Fruit fly (Drosophila melanogaster) whole organism, embryonic: ENCODE data around the gene djl.

Experiments
- BtbVII ChIP-seq: fragments of 200-800 bp; sonication (Bioruptor generic); optimal IDR thresholded peaks from 3 replicates; lab custom pipeline; 2017; ENCODE audit warnings: missing biosample characterization, mild to moderate bottlenecking, missing genetic modification characterization
- CG1024 ChIP-seq: fragments of 200-800 bp; sonication (Bioruptor generic); IDR thresholded peaks from 2 replicates; pipeline ENCODE4 v1.3.6; 2022; ENCODE audit warnings: missing biosample characterization, missing genetic modification characterization
- CG15011 ChIP-seq: fragments of 200-800 bp; sonication (Bioruptor generic); optimal IDR thresholded peaks from 3 replicates; lab custom pipeline; 2018; ENCODE audit warnings: missing biosample characterization, mild to moderate bottlenecking, missing genetic modification characterization
- CG15514 ChIP-seq: fragments of 200-800 bp; sonication (Bioruptor generic); optimal IDR thresholded peaks from 3 replicates; lab custom pipeline; 2017; ENCODE audit warnings: missing biosample characterization, missing genetic modification characterization, mild to moderate bottlenecking, moderate library complexity, missing genetic modification reagents
- CG16863 ChIP-seq: fragments of 200-800 bp; sonication (Bioruptor generic); optimal IDR thresholded peaks from 3 replicates; lab custom pipeline; 2016; ENCODE audit warnings: missing biosample characterization, missing genetic modification characterization
- CG17829 ChIP-seq: fragments of 200-800 bp; optimal IDR thresholded peaks from 2 replicates; lab custom pipeline; 2019; ENCODE audit warnings: missing biosample characterization, mild to moderate bottlenecking, missing genetic modification characterization, moderate library complexity
- CG2116 ChIP-seq: fragments of 200-800 bp; sonication (Bioruptor generic); optimal IDR thresholded peaks from 3 replicates; lab custom pipeline; 2018; ENCODE audit warnings: missing biosample characterization, mild to moderate bottlenecking, missing genetic modification characterization
- CG30020 ChIP-seq: fragments of 200-800 bp; optimal IDR thresholded peaks from 2 replicates; lab custom pipeline; 2019; ENCODE audit warnings: missing biosample characterization, mild to moderate bottlenecking, missing genetic modification characterization, moderate library complexity
- CG32772 ChIP-seq: fragments of 200-800 bp; sonication (Bioruptor generic); IDR thresholded peaks from 2 replicates; pipeline ENCODE4 v1.3.6; 2022; ENCODE audit warnings: missing biosample characterization, missing genetic modification characterization
- CG33557 ChIP-seq: fragments of 200-800 bp; sonication (Bioruptor generic); optimal IDR thresholded peaks from 2 replicates; lab custom pipeline; 2019; ENCODE audit warnings: missing biosample characterization, mild to moderate bottlenecking, missing genetic modification characterization, moderate library complexity
- CG34224 ChIP-seq: fragments of 200-800 bp; sonication (Bioruptor generic); IDR thresholded peaks from 3 replicates; pipeline ENCODE4 v1.3.6; 2022; ENCODE audit warnings: missing biosample characterization, missing genetic modification characterization; ENCODE audit not compliant: partially characterized antibody
- CG3995 ChIP-seq: fragments of 200-800 bp; sonication (Bioruptor generic); optimal IDR thresholded peaks from 3 replicates; lab custom pipeline; 2016; ENCODE audit warnings: missing biosample characterization, missing genetic modification characterization
- CG6254 ChIP-seq: fragments of 200-800 bp; sonication (Bioruptor generic); optimal IDR thresholded peaks from 3 replicates; lab custom pipeline; 2017; ENCODE audit warnings: mild to moderate bottlenecking, missing biosample characterization, missing genetic modification reagents, missing genetic modification characterization
- CG6765 ChIP-seq: fragments of 200-800 bp; sonication (Bioruptor generic); optimal IDR thresholded peaks from 3 replicates; lab custom pipeline; 2017; ENCODE audit warnings: missing biosample characterization, mild to moderate bottlenecking, missing genetic modification characterization
- CG7745 ChIP-seq: fragments of 200-800 bp; sonication (Bioruptor generic); optimal IDR thresholded peaks from 2 replicates; lab custom pipeline; 2018; ENCODE audit warnings: missing biosample characterization, mild to moderate bottlenecking, missing genetic modification characterization, moderate library complexity
- CG7839 ChIP-seq: fragments of 200-800 bp; sonication (Bioruptor generic); optimal IDR thresholded peaks from 3 replicates; lab custom pipeline; 2018; ENCODE audit warnings: missing biosample characterization, mild to moderate bottlenecking, missing genetic modification characterization, moderate library complexity
- CG7987 ChIP-seq: fragments of 200-800 bp; sonication (Bioruptor generic); optimal IDR thresholded peaks from 2 replicates; lab custom pipeline; 2018; ENCODE audit warnings: missing biosample characterization, mild to moderate bottlenecking, missing genetic modification characterization, moderate library complexity
- D19B ChIP-seq: fragments of 200-800 bp; sonication (Bioruptor generic); optimal IDR thresholded peaks from 2 replicates; lab custom pipeline; 2017; ENCODE audit warnings: missing biosample characterization, mild to moderate bottlenecking, missing genetic modification characterization
- Deaf1 ChIP-seq: fragments of 200-800 bp; optimal IDR thresholded peaks from 3 replicates; lab custom pipeline; 2019; ENCODE audit warnings: missing biosample characterization, mild to moderate bottlenecking, missing genetic modification characterization, moderate library complexity
- E2f2 ChIP-seq: fragments of 200-800 bp; sonication (Bioruptor generic); IDR thresholded peaks from 2 replicates; pipeline ENCODE4 v1.3.6; 2022; ENCODE audit warnings: missing biosample characterization, missing genetic modification characterization
- ERR ChIP-seq: fragments of 200-800 bp; sonication (Bioruptor generic); optimal IDR thresholded peaks from 2 replicates; lab custom pipeline; 2016; ENCODE audit warnings: missing biosample characterization, missing genetic modification characterization
- Elba2 ChIP-seq: fragments of 200-800 bp; sonication (Bioruptor generic); optimal IDR thresholded peaks from 3 replicates; lab custom pipeline; 2016; ENCODE audit warnings: missing biosample characterization, missing genetic modification characterization
- Hey ChIP-seq: fragments of 200-800 bp; sonication (Bioruptor generic); optimal IDR thresholded peaks from 3 replicates; lab custom pipeline; 2018; ENCODE audit warnings: missing biosample characterization, mild to moderate bottlenecking, missing genetic modification characterization
- Hsf ChIP-seq: fragments of 200-800 bp; sonication (Bioruptor generic); optimal IDR thresholded peaks from 3 replicates; lab custom pipeline; 2016; ENCODE audit warnings: missing biosample characterization, missing genetic modification characterization
- Lpt ChIP-seq: fragments of >200 bp; optimal IDR thresholded peaks from 2 replicates; lab custom pipeline; 2018; ENCODE audit warnings: missing biosample characterization, missing genetic modification characterization
- MBD-R2 ChIP-seq: fragments of 200-800 bp; sonication (Bioruptor generic); IDR thresholded peaks from 2 replicates; pipeline ENCODE4 v1.3.6; 2022; ENCODE audit warnings: missing biosample characterization, missing genetic modification characterization
- NC2β ChIP-seq: fragments of 200-800 bp; sonication (Bioruptor generic); optimal IDR thresholded peaks from 2 replicates; lab custom pipeline; 2016; ENCODE audit warnings: missing biosample characterization, missing genetic modification characterization
- al ChIP-seq: fragments of 200-800 bp; sonication (Bioruptor generic); IDR thresholded peaks from 2 replicates; pipeline ENCODE4 v1.3.6; 2022; ENCODE audit warnings: missing biosample characterization, missing genetic modification characterization
- amos ChIP-seq: fragments of 200-800 bp; sonication (Bioruptor generic); IDR thresholded peaks from 2 replicates; pipeline ENCODE4 v1.3.6; 2022; ENCODE audit warnings: missing biosample characterization, missing genetic modification characterization; ENCODE audit not compliant: partially characterized antibody
- aop ChIP-seq: fragments of 200-800 bp; sonication (Bioruptor generic); IDR thresholded peaks from 2 replicates; pipeline ENCODE4 v1.3.6; 2022; ENCODE audit warnings: missing biosample characterization, missing genetic modification characterization
- ash1 ChIP-seq: fragments of 200-800 bp; sonication (Bioruptor generic); optimal IDR thresholded peaks from 2 replicates; lab custom pipeline; 2018; ENCODE audit warnings: missing biosample characterization, mild to moderate bottlenecking, missing genetic modification characterization
- bbx ChIP-seq: fragments of 200-800 bp; sonication (Bioruptor generic); IDR thresholded peaks from 2 replicates; pipeline ENCODE4 v1.3.6; 2022; ENCODE audit warnings: missing biosample characterization, missing genetic modification characterization; ENCODE audit not compliant: partially characterized antibody
- bsh ChIP-seq, 2 experiments: fragments of 200-800 bp; sonication (Bioruptor generic); optimal IDR thresholded peaks; 2 replicates each; lab custom pipeline; 2017 to 2018; ENCODE audit warnings: mild to moderate bottlenecking in 2 of 2, missing biosample characterization in 2 of 2, missing genetic modification characterization in 2 of 2, moderate library complexity in 1 of 2
- btn ChIP-seq: fragments of 200-800 bp; sonication (Bioruptor generic); optimal IDR thresholded peaks from 2 replicates; lab custom pipeline; 2016; ENCODE audit warnings: missing biosample characterization, missing genetic modification characterization
- chn ChIP-seq: fragments of 200-800 bp; sonication (Bioruptor generic); optimal IDR thresholded peaks from 2 replicates; lab custom pipeline; 2016; ENCODE audit warnings: missing biosample characterization, missing genetic modification characterization
- dmrt99B ChIP-seq: fragments of 200-800 bp; sonication (Bioruptor generic); optimal IDR thresholded peaks from 2 replicates; lab custom pipeline; 2018; ENCODE audit warnings: missing biosample characterization, mild to moderate bottlenecking, missing genetic modification characterization, moderate library complexity
- eyg ChIP-seq: fragments of 200-800 bp; sonication (Bioruptor generic); optimal IDR thresholded peaks from 3 replicates; lab custom pipeline; 2016; ENCODE audit warnings: missing biosample characterization, missing genetic modification characterization
- jigr1 ChIP-seq: fragments of 200-800 bp; sonication (Bioruptor generic); IDR thresholded peaks from 3 replicates; pipeline ENCODE4 v1.3.6; 2022; ENCODE audit warnings: missing biosample characterization, missing genetic modification characterization
- ken ChIP-seq: fragments of 200-800 bp; sonication (Bioruptor generic); IDR thresholded peaks from 3 replicates; pipeline ENCODE4 v1.3.6; 2022; ENCODE audit warnings: missing biosample characterization, missing genetic modification characterization
- nom ChIP-seq: fragments of 200-800 bp; sonication (Bioruptor generic); optimal IDR thresholded peaks from 2 replicates; lab custom pipeline; 2017; ENCODE audit warnings: missing biosample characterization, missing genetic modification characterization, mild to moderate bottlenecking, moderate library complexity, missing genetic modification reagents
- phol ChIP-seq: fragments of 200-800 bp; sonication (Bioruptor generic); optimal IDR thresholded peaks from 3 replicates; lab custom pipeline; 2018; ENCODE audit warnings: missing biosample characterization, mild to moderate bottlenecking, missing genetic modification characterization, moderate library complexity
- pzg ChIP-seq: fragments of 200-800 bp; sonication (Bioruptor generic); optimal IDR thresholded peaks from 3 replicates; lab custom pipeline; 2018; ENCODE audit warnings: missing biosample characterization, mild to moderate bottlenecking, missing genetic modification characterization, moderate library complexity
- rib ChIP-seq: fragments of 200-800 bp; sonication (Bioruptor generic); IDR thresholded peaks from 2 replicates; pipeline ENCODE4 v1.3.6; 2022; ENCODE audit warnings: missing biosample characterization, missing genetic modification characterization
- row ChIP-seq: fragments of 200-800 bp; sonication (Bioruptor generic); IDR thresholded peaks from 3 replicates; pipeline ENCODE4 v1.3.6; 2022; ENCODE audit warnings: missing biosample characterization, missing genetic modification characterization
- scrt ChIP-seq: fragments of 200-800 bp; sonication (Bioruptor generic); optimal IDR thresholded peaks from 2 replicates; lab custom pipeline; 2018; ENCODE audit warnings: missing biosample characterization, mild to moderate bottlenecking, missing genetic modification characterization, moderate library complexity
- sens-2 ChIP-seq: fragments of 200-800 bp; sonication (Bioruptor generic); IDR thresholded peaks from 2 replicates; pipeline ENCODE4 v1.3.6; 2022; ENCODE audit warnings: missing biosample characterization, missing genetic modification characterization
- sqz ChIP-seq: fragments of 200-800 bp; sonication (Bioruptor generic); optimal IDR thresholded peaks from 3 replicates; lab custom pipeline; 2018; ENCODE audit warnings: missing biosample characterization, mild to moderate bottlenecking, missing genetic modification characterization
- stwl ChIP-seq: fragments of 200-800 bp; sonication (Bioruptor generic); optimal IDR thresholded peaks from 3 replicates; lab custom pipeline; 2018; ENCODE audit warnings: missing biosample characterization, mild to moderate bottlenecking, missing genetic modification characterization, moderate library complexity
- trh ChIP-seq: fragments of 200-800 bp; sonication (Bioruptor generic); optimal IDR thresholded peaks from 2 replicates; lab custom pipeline; 2016; ENCODE audit warnings: missing biosample characterization, missing genetic modification characterization

The djl gene

DNA sequence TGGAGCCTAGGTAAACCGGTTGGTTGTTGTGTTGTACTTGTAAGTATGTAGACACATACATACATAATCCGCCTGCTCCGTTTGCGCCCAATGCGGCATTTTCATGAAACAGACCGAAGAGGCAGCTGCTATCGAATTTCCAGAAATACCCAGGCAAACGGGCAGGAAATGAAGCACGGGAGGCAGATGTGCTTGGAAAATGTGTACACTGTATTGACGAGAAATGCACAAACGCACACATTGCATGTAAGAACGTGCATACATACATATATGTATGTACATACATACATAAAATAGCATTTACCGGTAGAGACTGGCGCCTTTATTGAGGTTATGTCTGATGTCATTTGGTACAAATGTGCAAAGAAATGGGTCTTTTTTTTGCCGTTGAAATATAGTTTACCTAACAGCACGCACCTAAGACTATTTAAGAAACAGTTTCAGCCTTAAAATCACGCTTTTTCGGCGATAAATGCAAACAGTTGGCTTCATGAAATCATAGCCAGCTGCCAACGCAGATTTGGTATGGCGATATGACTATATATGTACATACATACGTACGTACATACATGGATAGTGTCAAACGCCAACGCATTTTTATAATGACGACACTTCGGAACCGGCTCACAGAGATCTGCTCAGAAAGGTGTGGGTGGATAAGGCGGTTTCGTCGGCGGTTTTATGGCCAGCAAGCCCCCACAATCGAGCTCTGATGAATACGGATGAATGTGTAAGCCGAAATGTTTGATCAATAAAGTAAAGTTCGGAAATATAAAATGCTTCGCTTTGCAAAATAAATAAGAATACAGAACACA is 29.2 kb downstream of the djl start (continued):
- TF ChIP-seq CG15011 (GFP tag; lab: Kevin White, UChicago), result no peak
- no peak for TF ChIP-seq CG33557 (GFP tag; lab: Kevin White, UChicago)
- TF ChIP-seq E2f2 (GFP tag; lab: Robert Waterston, UW), result no peak; the same call in 1 of the 2 replicates
- peak; percentile 46; the same call in 1 of the 2 replicates for TF ChIP-seq rib (GFP tag; lab: Robert Waterston, UW)
- TF ChIP-seq bsh (GFP tag; optimal IDR thresholded peaks at IDR 0.05; lab: Kevin White, UChicago), result no peak
- peak; percentile 21 for TF ChIP-seq CG6765 (GFP tag; lab: Kevin White, UChicago)
- no peak for TF ChIP-seq CG7987 (GFP tag; lab: Kevin White, UChicago)
- TF ChIP-seq aop (GFP tag; lab: Robert Waterston, UW), result no peak
- no peak for TF ChIP-seq CG16863
- TF ChIP-seq sqz, result no peak
- no peak for TF ChIP-seq stwl (tag; lab: Kevin White, UChicago)
- TF ChIP-seq trh (GFP tag; lab: Kevin White, UChicago), result no peak
- TF ChIP-seq ash1 (GFP tag; lab: Kevin White, UChicago), result no peak
- TF ChIP-seq CG7839 (tag; lab: Kevin White, UChicago), result no peak
- TF ChIP-seq D19B (GFP tag; lab: Kevin White, UChicago), result no peak
- no peak for TF ChIP-seq CG32772 (GFP tag; lab: Robert Waterston, UW)
- TF ChIP-seq CG17829 (tag; lab: Kevin White, UChicago), result peak; percentile 27
- no peak for TF ChIP-seq Lpt
- TF ChIP-seq CG7745 (tag; lab: Kevin White, UChicago), result no peak
- TF ChIP-seq phol (tag; lab: Kevin White, UChicago), result no peak
- TF ChIP-seq CG30020 (tag; lab: Kevin White, UChicago), result peak; percentile 67
- no peak for TF ChIP-seq sens-2 (GFP tag; lab: Robert Waterston, UW)
- no peak for TF ChIP-seq ERR (GFP tag; lab: Kevin White, UChicago)
- TF ChIP-seq pzg (GFP tag; lab: Kevin White, UChicago), result no peak
- no peak for TF ChIP-seq row (GFP tag; lab: Robert Waterston, UW)
- TF ChIP-seq amos (GFP tag; lab: Robert Waterston, UW), result 0 out of 2 replicates have a peak, but pooled peaks have one; percentile 11
- TF ChIP-seq al (GFP tag; lab: Robert Waterston, UW), result no peak
- TF ChIP-seq MBD-R2 (GFP tag; lab: Robert Waterston, UW), result peak; percentile 40; the same call in 1 of the 2 replicates
- no peak for TF ChIP-seq dmrt99B (tag; lab: Kevin White, UChicago)
- no peak for TF ChIP-seq CG1024 (GFP tag; lab: Robert Waterston, UW)
- no peak for TF ChIP-seq btn
- TF ChIP-seq chn, result no peak
- no peak for TF ChIP-seq Deaf1 (tag; lab: Kevin White, UChicago)
- no peak for TF ChIP-seq Hey (tag; lab: Kevin White, UChicago)
- TF ChIP-seq BtbVII (GFP tag; lab: Kevin White, UChicago), result peak; percentile 17
- peak; percentile 36; the same call in 1 of the 2 replicates for TF ChIP-seq bbx (GFP tag; lab: Robert Waterston, UW)
- no peak for TF ChIP-seq Hsf (GFP tag; lab: Kevin White, UChicago)
- TF ChIP-seq CG6254, result no peak
- TF ChIP-seq CG2116, result peak; percentile 17
- TF ChIP-seq scrt, result no peak
- no peak for TF ChIP-seq CG3995 (GFP tag; lab: Kevin White, UChicago)
- TF ChIP-seq NC2β (GFP tag; lab: Kevin White, UChicago), result no peak
- TF ChIP-seq Elba2, result no peak
- peak; percentile 40; the same call in 1 of the 3 replicates for TF ChIP-seq CG34224 (GFP tag; lab: Robert Waterston, UW)
- TF ChIP-seq ken (GFP tag; lab: Robert Waterston, UW), result no peak
- no peak for TF ChIP-seq nom
- no peak for TF ChIP-seq eyg (GFP tag; lab: Kevin White, UChicago)
- peak; percentile 88 for TF ChIP-seq CG15514 (GFP tag; lab: Kevin White, UChicago)
- TF ChIP-seq jigr1 (GFP tag; lab: Robert Waterston, UW), result no peak
